Fruit fly (Drosophila melanogaster) whole organism, embryonic: ENCODE data around the gene a5.

Source experiments
- B-H1 ChIP-seq: fragments of 200-800 bp; sonication (Bioruptor generic); IDR thresholded peaks from 3 replicates; pipeline ENCODE4 v1.3.6; 2022; ENCODE audit warnings: missing biosample characterization, missing genetic modification characterization
- BtbVII ChIP-seq: fragments of 200-800 bp; sonication (Bioruptor generic); optimal IDR thresholded peaks from 3 replicates; lab custom pipeline; 2017; ENCODE audit warnings: missing biosample characterization, mild to moderate bottlenecking, missing genetic modification characterization
- CG1024 ChIP-seq: fragments of 200-800 bp; sonication (Bioruptor generic); IDR thresholded peaks from 2 replicates; pipeline ENCODE4 v1.3.6; 2022; ENCODE audit warnings: missing biosample characterization, missing genetic modification characterization
- CG12155 ChIP-seq: fragments of 200-800 bp; sonication (Bioruptor generic); optimal IDR thresholded peaks from 3 replicates; lab custom pipeline; 2016; ENCODE audit warnings: missing biosample characterization, missing genetic modification characterization
- CG13287 ChIP-seq: fragments of 200-800 bp; sonication (Bioruptor generic); IDR thresholded peaks from 2 replicates; pipeline ENCODE4 v1.3.6; 2022; ENCODE audit warnings: missing biosample characterization, missing genetic modification characterization; ENCODE audit not compliant: partially characterized antibody
- CG14050 ChIP-seq: fragments of 200-800 bp; sonication (Bioruptor generic); IDR thresholded peaks from 3 replicates; pipeline ENCODE4 v1.3.6; 2022; ENCODE audit warnings: missing biosample characterization, missing genetic modification characterization
- CG14965 ChIP-seq: fragments of 200-800 bp; sonication (Bioruptor generic); optimal IDR thresholded peaks from 2 replicates; lab custom pipeline; 2016; ENCODE audit warnings: missing biosample characterization, missing genetic modification characterization, borderline replicate concordance
- CG15269 ChIP-seq: fragments of 200-800 bp; sonication (Bioruptor generic); optimal IDR thresholded peaks from 2 replicates; lab custom pipeline; 2018; ENCODE audit warnings: missing biosample characterization, mild to moderate bottlenecking, missing genetic modification characterization, moderate library complexity
- CG17385 ChIP-seq: fragments of 200-800 bp; sonication (Bioruptor generic); optimal IDR thresholded peaks from 3 replicates; lab custom pipeline; 2018; ENCODE audit warnings: missing biosample characterization, mild to moderate bottlenecking, missing genetic modification characterization
- CG18011 ChIP-seq: fragments of 200-800 bp; sonication (Bioruptor generic); optimal IDR thresholded peaks from 2 replicates; lab custom pipeline; 2017; ENCODE audit warnings: missing biosample characterization, missing genetic modification characterization, mild to moderate bottlenecking, moderate library complexity, missing genotype
- CG2120 ChIP-seq: fragments of 200-800 bp; sonication (Bioruptor generic); optimal IDR thresholded peaks from 3 replicates; lab custom pipeline; 2016; ENCODE audit warnings: missing biosample characterization, missing genetic modification characterization
- CG3065 ChIP-seq: fragments of 200-800 bp; sonication (Bioruptor generic); optimal IDR thresholded peaks from 2 replicates; lab custom pipeline; 2016; ENCODE audit warnings: missing biosample characterization, missing genetic modification characterization
- CG31388 ChIP-seq: fragments of 200-800 bp; sonication (Bioruptor generic); optimal IDR thresholded peaks from 2 replicates; lab custom pipeline; 2016; ENCODE audit warnings: missing biosample characterization, missing genetic modification characterization
- CG4424 ChIP-seq: fragments of 200-800 bp; sonication (Bioruptor generic); optimal IDR thresholded peaks from 3 replicates; lab custom pipeline; 2016; ENCODE audit warnings: missing biosample characterization, missing genetic modification characterization
- CG4617 ChIP-seq: fragments of 200-800 bp; sonication (Bioruptor generic); optimal IDR thresholded peaks from 3 replicates; lab custom pipeline; 2016; ENCODE audit warnings: missing biosample characterization, missing genetic modification characterization, borderline replicate concordance
- CG4707 ChIP-seq: fragments of 200-800 bp; sonication (Bioruptor generic); optimal IDR thresholded peaks from 2 replicates; lab custom pipeline; 2018; ENCODE audit warnings: missing biosample characterization, mild to moderate bottlenecking, missing genetic modification characterization, moderate library complexity
- CG6272 ChIP-seq: fragments of 200-800 bp; sonication (Bioruptor generic); IDR thresholded peaks from 2 replicates; pipeline ENCODE4 v1.3.6; 2022; ENCODE audit warnings: missing biosample characterization, missing genetic modification characterization
- CG6813 ChIP-seq: fragments of 200-800 bp; sonication (Bioruptor generic); optimal IDR thresholded peaks from 2 replicates; lab custom pipeline; 2017; ENCODE audit warnings: missing biosample characterization, missing genetic modification characterization, mild to moderate bottlenecking, moderate library complexity, missing genetic modification reagents
- CG7556 ChIP-seq: fragments of 200-800 bp; sonication (Bioruptor generic); optimal IDR thresholded peaks from 2 replicates; lab custom pipeline; 2017; ENCODE audit warnings: missing biosample characterization, mild to moderate bottlenecking, missing genetic modification characterization
- CG7839 ChIP-seq: fragments of 200-800 bp; sonication (Bioruptor generic); optimal IDR thresholded peaks from 3 replicates; lab custom pipeline; 2018; ENCODE audit warnings: missing biosample characterization, mild to moderate bottlenecking, missing genetic modification characterization, moderate library complexity
- CG8290 ChIP-seq, 3 experiments: fragments of 200-800 bp; sonication (Bioruptor generic); optimal IDR thresholded peaks; 2 replicates each; lab custom pipeline; 2016 to 2019; ENCODE audit warnings: missing biosample characterization in 3 of 3, missing genetic modification characterization in 3 of 3, mild to moderate bottlenecking in 2 of 3, moderate library complexity in 1 of 3
- CG8924 ChIP-seq: fragments of 200-800 bp; optimal IDR thresholded peaks from 3 replicates; lab custom pipeline; 2019; ENCODE audit warnings: missing biosample characterization, mild to moderate bottlenecking, missing genetic modification characterization, moderate library complexity
- Camta ChIP-seq: fragments of 200-800 bp; sonication (Bioruptor generic); optimal IDR thresholded peaks from 2 replicates; lab custom pipeline; 2016; ENCODE audit warnings: missing biosample characterization, missing genetic modification characterization
- CkIIα-i1 ChIP-seq: fragments of 200-800 bp; sonication (Bioruptor generic); IDR thresholded peaks from 2 replicates; pipeline ENCODE4 v1.3.6; 2022; ENCODE audit warnings: missing biosample characterization, missing genetic modification characterization
- Elba2 ChIP-seq: fragments of 200-800 bp; sonication (Bioruptor generic); optimal IDR thresholded peaks from 3 replicates; lab custom pipeline; 2016; ENCODE audit warnings: missing biosample characterization, missing genetic modification characterization
- Gsc ChIP-seq: fragments of 200-800 bp; sonication (Bioruptor generic); IDR thresholded peaks from 2 replicates; pipeline ENCODE4 v1.3.6; 2022; ENCODE audit warnings: missing biosample characterization, missing genetic modification characterization
- Hmx ChIP-seq: fragments of 200-800 bp; sonication (Bioruptor generic); optimal IDR thresholded peaks from 2 replicates; lab custom pipeline; 2016; ENCODE audit warnings: missing biosample characterization, missing genetic modification characterization
- Hr51 ChIP-seq, 2 experiments: fragments of 200-800 bp; sonication (Bioruptor generic); optimal IDR thresholded peaks; 2 replicates in 1 of 2; 3 replicates in 1 of 2; lab custom pipeline; 2016 to 2018; ENCODE audit warnings: missing biosample characterization in 2 of 2, missing genetic modification characterization in 2 of 2, mild to moderate bottlenecking in 1 of 2, moderate library complexity in 1 of 2
- MESR4 ChIP-seq: fragments of 200-800 bp; sonication (Bioruptor generic); optimal IDR thresholded peaks from 2 replicates; lab custom pipeline; 2018; ENCODE audit warnings: missing biosample characterization, mild to moderate bottlenecking, missing genetic modification characterization, moderate library complexity
- MTF-1 ChIP-seq: fragments of 200-800 bp; sonication (Bioruptor generic); optimal IDR thresholded peaks from 2 replicates; lab custom pipeline; 2018; ENCODE audit warnings: missing biosample characterization, mild to moderate bottlenecking, missing genetic modification characterization, borderline replicate concordance
- NC2β ChIP-seq: fragments of 200-800 bp; sonication (Bioruptor generic); optimal IDR thresholded peaks from 2 replicates; lab custom pipeline; 2016; ENCODE audit warnings: missing biosample characterization, missing genetic modification characterization
- amos ChIP-seq: fragments of 200-800 bp; sonication (Bioruptor generic); IDR thresholded peaks from 2 replicates; pipeline ENCODE4 v1.3.6; 2022; ENCODE audit warnings: missing biosample characterization, missing genetic modification characterization; ENCODE audit not compliant: partially characterized antibody
- ap ChIP-seq: fragments of 200-800 bp; sonication (Bioruptor generic); IDR thresholded peaks from 2 replicates; pipeline ENCODE4 v1.3.6; 2022; ENCODE audit warnings: missing biosample characterization, missing genetic modification characterization
- btn ChIP-seq: fragments of 200-800 bp; sonication (Bioruptor generic); optimal IDR thresholded peaks from 2 replicates; lab custom pipeline; 2016; ENCODE audit warnings: missing biosample characterization, missing genetic modification characterization
- cato ChIP-seq: fragments of 200-800 bp; sonication (Bioruptor generic); optimal IDR thresholded peaks from 2 replicates; lab custom pipeline; 2016; ENCODE audit warnings: missing biosample characterization, missing genetic modification characterization, borderline replicate concordance
- ci ChIP-seq: fragments of 200-800 bp; sonication (Bioruptor generic); IDR thresholded peaks from 3 replicates; pipeline ENCODE4 v1.3.6; 2022; ENCODE audit warnings: missing biosample characterization, missing genetic modification characterization
- hkb ChIP-seq, 2 experiments: fragments of 200-800 bp in 1 of 2; fragments of >200 bp in 1 of 2; sonication (Bioruptor generic) in 1 of 2; IDR thresholded peaks in 1 of 2; optimal IDR thresholded peaks in 1 of 2; 2 replicates each; pipeline versions ENCODE4 v1.3.6 to Lab custom; 2017 to 2022; ENCODE audit warnings: missing biosample characterization in 1 of 2, missing genetic modification characterization in 1 of 2
- insv ChIP-seq, 2 experiments: fragments of 200-800 bp; sonication (Bioruptor generic); optimal IDR thresholded peaks; 3 replicates each; lab custom pipeline; 2016 to 2018; ENCODE audit warnings: missing biosample characterization in 2 of 2, missing genetic modification characterization in 2 of 2
- jumu ChIP-seq: fragments of 200-800 bp; sonication (Bioruptor generic); optimal IDR thresholded peaks from 3 replicates; lab custom pipeline; 2016; ENCODE audit warnings: missing biosample characterization, missing genetic modification characterization
- kah ChIP-seq: fragments of 200-800 bp; sonication (Bioruptor generic); optimal IDR thresholded peaks from 2 replicates; lab custom pipeline; 2018; ENCODE audit warnings: missing biosample characterization, mild to moderate bottlenecking, missing genetic modification characterization
- lilli ChIP-seq: fragments of 200-800 bp; sonication (Bioruptor generic); optimal IDR thresholded peaks from 3 replicates; lab custom pipeline; 2016; ENCODE audit warnings: missing biosample characterization, missing genetic modification characterization
- lov ChIP-seq, 2 experiments: fragments of 200-800 bp in 1 of 2; fragments of >200 bp in 1 of 2; sonication (Bioruptor generic) in 1 of 2; IDR thresholded peaks in 1 of 2; optimal IDR thresholded peaks in 1 of 2; 2 replicates in 1 of 2; 3 replicates in 1 of 2; pipeline versions ENCODE4 v1.3.6 to Lab custom; 2017 to 2022; ENCODE audit warnings: missing biosample characterization in 1 of 2, missing genetic modification characterization in 1 of 2
- pfk ChIP-seq: fragments of 200-800 bp; sonication (Bioruptor generic); optimal IDR thresholded peaks from 2 replicates; lab custom pipeline; 2018; ENCODE audit warnings: missing biosample characterization, mild to moderate bottlenecking, missing genetic modification characterization, moderate library complexity
- prd ChIP-seq, 3 experiments: fragments of >200 bp in 2 of 3; fragments of 200-800 bp in 1 of 3; sonication (Bioruptor generic) in 1 of 3; optimal IDR thresholded peaks in 2 of 3; IDR thresholded peaks in 1 of 3; 2 replicates in 2 of 3; 3 replicates in 1 of 3; pipeline versions ENCODE4 v1.3.6 to Lab custom; 2017 to 2022; ENCODE audit warnings: missing biosample characterization in 1 of 3, missing genetic modification characterization in 1 of 3
- sr ChIP-seq: fragments of 200-800 bp; sonication (Bioruptor generic); IDR thresholded peaks from 3 replicates; pipeline ENCODE4 v1.3.6; 2022; ENCODE audit warnings: missing biosample characterization, missing genetic modification characterization
- sug ChIP-seq: fragments of 200-800 bp; optimal IDR thresholded peaks from 2 replicates; lab custom pipeline; 2019; ENCODE audit warnings: missing biosample characterization, mild to moderate bottlenecking, missing genetic modification characterization, moderate library complexity
- tap ChIP-seq: fragments of 200-800 bp; optimal IDR thresholded peaks from 3 replicates; lab custom pipeline; 2019; ENCODE audit warnings: missing biosample characterization, mild to moderate bottlenecking, missing genetic modification characterization, moderate library complexity
- unpg ChIP-seq: fragments of 200-800 bp; sonication (Bioruptor generic); optimal IDR thresholded peaks from 3 replicates; lab custom pipeline; 2018; ENCODE audit warnings: missing biosample characterization, mild to moderate bottlenecking, missing genetic modification characterization, moderate library complexity

The a5 gene

dm6 chr2L:1316422-1316821, 12.5 kb upstream of the a5 start (continued):
- TF ChIP-seq MTF-1 (no peak), MESR4 (GFP tag; lab: Kevin White, UChicago) (no peak), CG31388 (GFP tag; lab: Kevin White, UChicago) (no peak), cato (GFP tag; lab: Kevin White, UChicago) (no peak), CG1024 (no peak), CG4424 (GFP tag; lab: Kevin White, UChicago) (peak; percentile 10), CG15269 (tag; lab: Kevin White, UChicago) (peak; percentile 35), ci (GFP tag; lab: Robert Waterston, UW) (0 out of 3 replicates have a peak, but pooled peaks have one; percentile 58), CG12155 (GFP tag; lab: Kevin White, UChicago) (no peak), BtbVII (no peak), btn (GFP tag; lab: Kevin White, UChicago) (no peak), lilli (GFP tag; lab: Kevin White, UChicago) (peak; percentile 36), amos (GFP tag; lab: Robert Waterston, UW) (no peak), CG13287 (GFP tag; lab: Robert Waterston, UW) (no peak), B-H1 (GFP tag; lab: Robert Waterston, UW) (no peak), insv (GFP tag; optimal IDR thresholded peaks at IDR 0.05; lab: Kevin White, UChicago) (no peak), lov (optimal IDR thresholded peaks at IDR 0.05; lab: Kevin White, UChicago) (no peak), lov (GFP tag; IDR thresholded peaks at IDR 0.05; lab: Robert Waterston, UW) (no peak), kah (no peak), ap (0 out of 2 replicates have a peak, but pooled peaks have one; percentile 32), hkb (optimal IDR thresholded peaks at IDR 0.05; lab: Kevin White, UChicago) (no peak), hkb (GFP tag; IDR thresholded peaks at IDR 0.05; lab: Robert Waterston, UW) (no peak; the same call in 1 of the 2 replicates), NC2β (no peak), CG14965 (GFP tag; lab: Kevin White, UChicago) (no peak), pfk (GFP tag; lab: Kevin White, UChicago) (no peak), CG4707 (no peak), CG7556 (peak; percentile 54), Gsc (no peak), Hmx (GFP tag; lab: Kevin White, UChicago) (no peak), CkIIα-i1 (GFP tag; lab: Robert Waterston, UW) (no peak), Camta (no peak), CG18011 (GFP tag; lab: Kevin White, UChicago) (no peak), CG8924 (tag; lab: Kevin White, UChicago) (peak; percentile 19), CG14050 (GFP tag; lab: Robert Waterston, UW) (no peak), CG6272 (GFP tag; lab: Robert Waterston, UW) (no peak), CG4617 (GFP tag; lab: Kevin White, UChicago) (no peak), Elba2 (no peak), CG3065 (GFP tag; lab: Kevin White, UChicago) (no peak), CG8290 (GFP tag; optimal IDR thresholded peaks at IDR 0.05; lab: Kevin White, UChicago) (no peak), CG8290 (tag; optimal IDR thresholded peaks at IDR 0.05; lab: Kevin White, UChicago) (peak in 1 of 2 experiments; percentile 24), Hr51 (GFP tag; optimal IDR thresholded peaks at IDR 0.05; lab: Kevin White, UChicago) (peak in 1 of 2 experiments; percentile 54), sr (GFP tag; lab: Robert Waterston, UW) (no peak), CG2120 (peak; percentile 53), tap (tag; lab: Kevin White, UChicago) (peak; percentile 18), CG6813 (no peak), prd (optimal IDR thresholded peaks at IDR 0.05; lab: Kevin White, UChicago) (no peak), prd (GFP tag; IDR thresholded peaks at IDR 0.05; lab: Robert Waterston, UW) (peak; percentile 53; the same call in 2 of the 3 replicates), CG7839 (tag; lab: Kevin White, UChicago) (peak; percentile 36), CG17385 (peak; percentile 19), sug (no peak), unpg (GFP tag; lab: Kevin White, UChicago) (peak; percentile 50), jumu (no peak)
